Worm (Caenorhabditis elegans) whole organism, L4 larva: ENCODE data around the gene F09C6.14.

Experiments
- aly-2 ChIP-seq: sonication (generic microtip); optimal IDR thresholded peaks from 2 replicates; lab custom pipeline; 2018; ENCODE audit warnings: missing biosample characterization, missing genetic modification characterization
- ceh-82 ChIP-seq: sonication (generic microtip); optimal IDR thresholded peaks from 2 replicates; lab custom pipeline; 2017; ENCODE audit warnings: missing biosample characterization, missing genetic modification characterization
- dpl-1 ChIP-seq: fragments of 150-350 bp; optimal IDR thresholded peaks from 2 replicates; lab custom pipeline; 2014; ENCODE audit warnings: missing biosample characterization, missing genetic modification reagents, missing genetic modification characterization
- fos-1 ChIP-seq: fragments of 150-350 bp; optimal IDR thresholded peaks from 2 replicates; lab custom pipeline; 2014; ENCODE audit warnings: missing biosample characterization, missing genetic modification characterization
- hlh-11 ChIP-seq: fragments of 200-800 bp; sonication (Bioruptor generic); optimal IDR thresholded peaks from 2 replicates; lab custom pipeline; 2018; ENCODE audit warnings: mild to moderate bottlenecking, missing genetic modification characterization, missing compliant biosample characterization
- jun-1 ChIP-seq: fragments of 150-350 bp; optimal IDR thresholded peaks from 2 replicates; lab custom pipeline; 2014; ENCODE audit warnings: missing biosample characterization, missing genetic modification reagents, missing genetic modification characterization
- lin-39 ChIP-seq: fragments of 150-350 bp; optimal IDR thresholded peaks from 2 replicates; lab custom pipeline; 2014; ENCODE audit warnings: missing biosample characterization, missing genetic modification reagents, missing genetic modification characterization
- nhr-42 ChIP-seq: fragments of 200-800 bp; sonication (Bioruptor generic); IDR thresholded peaks from 2 replicates; pipeline ENCODE4 v1.3.6; 2022; ENCODE audit warnings: missing genetic modification characterization, missing compliant biosample characterization
- nhr-77 ChIP-seq: fragments of 150-350 bp; optimal IDR thresholded peaks from 2 replicates; lab custom pipeline; 2014; ENCODE audit warnings: missing biosample characterization, missing genetic modification characterization
- pqm-1 ChIP-seq: sonication (generic microtip); optimal IDR thresholded peaks from 2 replicates; lab custom pipeline; 2017; ENCODE audit warnings: missing biosample characterization, missing genetic modification characterization
- snpc-4 ChIP-seq: fragments of 150-350 bp; optimal IDR thresholded peaks from 2 replicates; lab custom pipeline; 2014; ENCODE audit warnings: missing biosample characterization, missing genetic modification characterization
- unc-62 ChIP-seq, 3 experiments: fragments of 150-350 bp in 1 of 3; sonication (generic microtip); optimal IDR thresholded peaks in 2 of 3; peaks in 1 of 3; 1 replicate in 1 of 3; 2 replicates in 2 of 3; lab custom pipeline; 2014 to 2017; ENCODE audit warnings: missing biosample characterization in 3 of 3, missing genetic modification characterization in 3 of 3, missing genetic modification reagents in 3 of 3, missing genotype in 1 of 3
- zfp-3 ChIP-seq: fragments of 200-800 bp; sonication (Bioruptor generic); conservative IDR thresholded peaks from 2 replicates; pipeline ENCODE4 v1.3.6; 2022; ENCODE audit warnings: missing genetic modification reagents, missing genetic modification characterization, missing compliant biosample characterization

- TF ChIP-seq ceh-82 (no peak), fos-1 (tag; lab: Kevin White, UChicago) (no peak), snpc-4 (tag; lab: Kevin White, UChicago) (no peak), dpl-1 (GFP tag; lab: Kevin White, UChicago) (no peak), lin-39 (no peak), nhr-77 (tag; lab: Kevin White, UChicago) (no peak), hlh-11 (no peak), zfp-3 (GFP tag; lab: Robert Waterston, UW) (no peak), unc-62 (GFP tag; optimal IDR thresholded peaks at IDR 0.05 in 1 of 2; lab: Kevin White, UChicago) (no peak), unc-62 (tag; optimal IDR thresholded peaks at IDR 0.05; lab: Kevin White, UChicago) (no peak), jun-1 (tag; lab: Kevin White, UChicago) (no peak), aly-2 (tag; lab: Kevin White, UChicago) (no peak), nhr-42 (GFP tag; lab: Robert Waterston, UW) (no peak), pqm-1 (no peak)
These were observed 11.0 kb upstream of the F09C6.14 start, which contains the start of gene clec-33 for ce11 chrV:16869740-16870139.
